Worm (Caenorhabditis elegans) whole organism, L1 larva: ENCODE data around the gene Y47D3A.21.

Experiments used
- aly-2 ChIP-seq: fragments of 150-350 bp; optimal IDR thresholded peaks from 2 replicates; lab custom pipeline; 2014; ENCODE audit warnings: missing biosample characterization, missing genetic modification characterization
- efl-3 ChIP-seq: fragments of 200-800 bp; sonication (Bioruptor generic); optimal IDR thresholded peaks from 2 replicates; lab custom pipeline; 2018; ENCODE audit warnings: mild to moderate bottlenecking, missing genetic modification characterization, missing compliant biosample characterization
- egl-27 ChIP-seq, 2 experiments: fragments of 150-350 bp in 1 of 2; sonication (generic microtip); optimal IDR thresholded peaks; 3 replicates each; lab custom pipeline; 2017 to 2018; ENCODE audit warnings: missing biosample characterization in 2 of 2, missing genetic modification characterization in 2 of 2, missing genetic modification reagents in 2 of 2
- lin-39 ChIP-seq: fragments of 150-350 bp; optimal IDR thresholded peaks from 2 replicates; lab custom pipeline; 2014; ENCODE audit warnings: missing biosample characterization, missing genetic modification reagents, missing genetic modification characterization
- lsy-2 ChIP-seq, 2 experiments: fragments of 150-350 bp; optimal IDR thresholded peaks; 2 replicates each; lab custom pipeline; 2014; ENCODE audit warnings: missing biosample characterization in 2 of 2, missing genetic modification characterization in 2 of 2
- nhr-11 ChIP-seq: fragments of 150-350 bp; optimal IDR thresholded peaks from 2 replicates; lab custom pipeline; 2014; ENCODE audit warnings: missing biosample characterization, missing genetic modification characterization
- nhr-12 ChIP-seq: sonication (generic microtip); optimal IDR thresholded peaks from 2 replicates; lab custom pipeline; 2017; ENCODE audit warnings: missing biosample characterization, missing genetic modification characterization
- nhr-28 ChIP-seq: fragments of 150-350 bp; optimal IDR thresholded peaks from 2 replicates; lab custom pipeline; 2014; ENCODE audit warnings: missing biosample characterization, missing genetic modification characterization
- sox-4 ChIP-seq: sonication (generic microtip); optimal IDR thresholded peaks from 2 replicates; lab custom pipeline; 2016; ENCODE audit warnings: missing genetic modification characterization, missing compliant biosample characterization
- tlp-1 ChIP-seq: fragments of 150-350 bp; optimal IDR thresholded peaks from 2 replicates; lab custom pipeline; 2014; ENCODE audit warnings: missing biosample characterization, missing genetic modification characterization
- unc-62 ChIP-seq: fragments of 150-350 bp; optimal IDR thresholded peaks from 2 replicates; lab custom pipeline; 2014; ENCODE audit warnings: missing biosample characterization, missing genetic modification reagents, missing genetic modification characterization
- unc-98 ChIP-seq: fragments of 200-800 bp; sonication (Bioruptor generic); IDR thresholded peaks from 2 replicates; pipeline ENCODE4 v1.3.6; 2022; ENCODE audit warnings: missing genetic modification characterization, missing compliant biosample characterization
- vab-15 ChIP-seq: sonication (generic microtip); optimal IDR thresholded peaks from 2 replicates; lab custom pipeline; 2017; ENCODE audit warnings: missing genotype, mild to moderate bottlenecking, missing genetic modification characterization, missing compliant biosample characterization
- ztf-4 ChIP-seq: fragments of 150-350 bp; optimal IDR thresholded peaks from 2 replicates; lab custom pipeline; 2014; ENCODE audit warnings: missing biosample characterization, missing genetic modification characterization

ce11 chrIII:11283648-11284047 is 4.9 kb upstream of the Y47D3A.21 start:
- TF ChIP-seq ztf-4 (tag; lab: Kevin White, UChicago) (no peak), nhr-12 (tag; lab: Kevin White, UChicago) (no peak), tlp-1 (no peak), unc-98 (GFP tag; lab: Robert Waterston, UW) (no peak), nhr-11 (no peak), vab-15 (tag; lab: Kevin White, UChicago) (no peak), nhr-28 (tag; lab: Kevin White, UChicago) (no peak), egl-27 (tag; optimal IDR thresholded peaks at IDR 0.05; lab: Kevin White, UChicago) (no peak), lsy-2 (tag; optimal IDR thresholded peaks at IDR 0.05; lab: Kevin White, UChicago) (no peak), aly-2 (tag; lab: Kevin White, UChicago) (no peak), unc-62 (GFP tag; lab: Kevin White, UChicago) (no peak), sox-4 (tag; lab: Kevin White, UChicago) (no peak), efl-3 (GFP tag; lab: Kevin White, UChicago) (no peak), lin-39 (tag; lab: Kevin White, UChicago) (no peak)
